Worm (Caenorhabditis elegans) whole organism, L4/young adult: Measurements from ENCODE around the gene W02A2.12.

Experiments
- W03F9.2 ChIP-seq: fragments of 150-350 bp; optimal IDR thresholded peaks from 2 replicates; lab custom pipeline; 2014; ENCODE audit warnings: missing biosample characterization, missing genetic modification characterization
- dao-5 ChIP-seq: sonication (generic microtip); optimal IDR thresholded peaks from 2 replicates; lab custom pipeline; 2016; ENCODE audit warnings: missing genotype, missing genetic modification characterization, moderate library complexity, missing compliant biosample characterization
- him-1 ChIP-seq: sonication (generic microtip); optimal IDR thresholded peaks from 2 replicates; lab custom pipeline; 2016; ENCODE audit warnings: missing genotype, missing genetic modification reagents, missing genetic modification characterization, missing compliant biosample characterization

- TF ChIP-seq dao-5 (tag; lab: Kevin White, UChicago) (no peak), W03F9.2 (tag; lab: Kevin White, UChicago) (no peak), him-1 (no peak)
These were observed 2.6 kb downstream of the W02A2.12 start for ce11 chrIV:13346078-13346477.
